Worm (Caenorhabditis elegans) whole organism, L4/young adult: Measurements from ENCODE around the gene T22F3.12.

Source experiments
- W03F9.2 ChIP-seq: fragments of 150-350 bp; optimal IDR thresholded peaks from 2 replicates; lab custom pipeline; 2014; ENCODE audit warnings: missing biosample characterization, missing genetic modification characterization
- him-1 ChIP-seq: sonication (generic microtip); optimal IDR thresholded peaks from 2 replicates; lab custom pipeline; 2016; ENCODE audit warnings: missing genotype, missing genetic modification reagents, missing genetic modification characterization, missing compliant biosample characterization

DNA sequence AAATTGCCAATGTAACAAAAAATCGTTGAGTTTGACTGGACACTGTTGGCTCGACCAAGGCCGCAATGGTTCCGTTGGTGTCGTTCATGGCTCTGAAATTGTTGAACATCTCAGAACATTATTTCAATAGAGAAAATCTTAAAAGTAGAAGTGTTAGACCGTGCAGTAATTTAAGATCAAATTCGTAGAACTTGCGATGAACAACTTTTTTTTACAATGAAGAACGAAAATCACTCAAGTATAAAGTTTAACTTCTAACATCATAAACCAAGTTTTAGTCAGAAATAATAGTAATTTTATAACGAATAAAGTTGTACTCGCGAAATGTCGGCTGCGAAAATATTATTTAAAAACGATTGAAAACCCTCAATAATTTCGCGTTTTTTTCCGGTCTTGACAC lies 45.1 kb upstream of the T22F3.12 start, which contains the start of gene srx-41:
- TF ChIP-seq him-1 (no peak), W03F9.2 (no peak)
